Fruit fly (Drosophila melanogaster) Kc167 (cell line): ENCODE data around the gene nmdyn-D6.

Experiments used
- Myc ChIP-seq: fragments of >200 bp; optimal IDR thresholded peaks from 2 replicates; lab custom pipeline; 2017; ENCODE audit warnings: missing external identifiers
- Sin3A ChIP-seq: fragments of >200 bp; optimal IDR thresholded peaks from 2 replicates; lab custom pipeline; 2018; ENCODE audit warnings: missing external identifiers
- h ChIP-seq: fragments of >200 bp; optimal IDR thresholded peaks from 3 replicates; lab custom pipeline; 2018; ENCODE audit warnings: missing external identifiers
- insv ChIP-seq: fragments of >200 bp; optimal IDR thresholded peaks from 3 replicates; lab custom pipeline; 2018; ENCODE audit warnings: missing external identifiers
- ttk ChIP-seq: sonication (Bioruptor generic); optimal IDR thresholded peaks from 2 replicates; lab custom pipeline; 2017; ENCODE audit warnings: missing external identifiers

dm6 chrX:14606873-14607272 lies 23.4 kb downstream of the nmdyn-D6 start:
- TF ChIP-seq ttk (lab: Kevin White, UChicago) (no peak), h (lab: Kevin White, UChicago) (no peak), Sin3A (lab: Kevin White, UChicago) (no peak), Myc (no peak), insv (lab: Kevin White, UChicago) (no peak)
